Worm (Caenorhabditis elegans) whole organism, L4/young adult: Measurements from ENCODE around the gene nlp-67.

Experiments
- W03F9.2 ChIP-seq: fragments of 150-350 bp; optimal IDR thresholded peaks from 2 replicates; lab custom pipeline; 2014; ENCODE audit warnings: missing biosample characterization, missing genetic modification characterization
- dao-5 ChIP-seq: sonication (generic microtip); optimal IDR thresholded peaks from 2 replicates; lab custom pipeline; 2016; ENCODE audit warnings: missing genotype, missing genetic modification characterization, moderate library complexity, missing compliant biosample characterization
- him-1 ChIP-seq: sonication (generic microtip); optimal IDR thresholded peaks from 2 replicates; lab custom pipeline; 2016; ENCODE audit warnings: missing genotype, missing genetic modification reagents, missing genetic modification characterization, missing compliant biosample characterization

Gene nlp-67

ce11 chrX:16184069-16184468 is at the start of gene nlp-67:
Gene nlp-67, plus strand, starts transcription at chrX:16184369.
- TF ChIP-seq W03F9.2 (no peak), dao-5 (no peak), him-1 (tag; lab: Kevin White, UChicago) (no peak)

ce11 chrX:16140822-16141221 is 43.3 kb upstream of the nlp-67 start:
- no peak for TF ChIP-seq him-1 (tag; lab: Kevin White, UChicago)
- TF ChIP-seq dao-5: no peak

ce11 chrX:16143853-16144252 is 40.3 kb upstream of the nlp-67 start:
- TF ChIP-seq him-1 (tag; lab: Kevin White, UChicago): no peak
- no peak for TF ChIP-seq dao-5
- TF ChIP-seq W03F9.2: no peak

- no peak for TF ChIP-seq dao-5
- TF ChIP-seq W03F9.2: no peak
- TF ChIP-seq him-1 (tag; lab: Kevin White, UChicago): no peak
Observed at ce11 chrX:16144584-16144983, 39.6 kb upstream of the nlp-67 start.

ce11 chrX:16145244-16145643 is 38.9 kb upstream of the nlp-67 start:
- TF ChIP-seq dao-5: no peak
- TF ChIP-seq W03F9.2: no peak
- TF ChIP-seq him-1 (tag; lab: Kevin White, UChicago): no peak

ce11 chrX:16146972-16147593 is 37.1 kb upstream of the nlp-67 start, which contains the start of gene F09C8.2:
Gene F09C8.2, minus strand, starts transcription at chrX:16147022.
- no peak for TF ChIP-seq W03F9.2
- no peak for TF ChIP-seq dao-5

- TF ChIP-seq him-1 (tag; lab: Kevin White, UChicago) (peak; percentile 78), dao-5 (no peak)
Observed at ce11 chrX:16147728-16148197, 36.4 kb upstream of the nlp-67 start.

- TF ChIP-seq W03F9.2 (no peak), him-1 (tag; lab: Kevin White, UChicago) (no peak), dao-5 (no peak)
Observed at ce11 chrX:16150153-16150552, 34.0 kb upstream of the nlp-67 start.

- TF ChIP-seq W03F9.2: no peak
- TF ChIP-seq dao-5: no peak
- no peak for TF ChIP-seq him-1 (tag; lab: Kevin White, UChicago)
Observed at ce11 chrX:16151302-16151701, 32.9 kb upstream of the nlp-67 start.

- TF ChIP-seq W03F9.2: no peak
- no peak for TF ChIP-seq dao-5
- no peak for TF ChIP-seq him-1 (tag; lab: Kevin White, UChicago)
Observed at ce11 chrX:16153744-16154143, 30.4 kb upstream of the nlp-67 start.

- TF ChIP-seq W03F9.2 (no peak), him-1 (tag; lab: Kevin White, UChicago) (no peak)
Observed at ce11 chrX:16155216-16155991, 28.8 kb upstream of the nlp-67 start.

ce11 chrX:16156891-16157290 is 27.3 kb upstream of the nlp-67 start:
- no peak for TF ChIP-seq dao-5
- TF ChIP-seq W03F9.2: no peak

- TF ChIP-seq W03F9.2: no peak
- TF ChIP-seq him-1 (tag; lab: Kevin White, UChicago): no peak
- TF ChIP-seq dao-5: no peak
Observed at ce11 chrX:16157499-16157898, 26.7 kb upstream of the nlp-67 start.

ce11 chrX:16159359-16159758 is 24.8 kb upstream of the nlp-67 start:
- TF ChIP-seq W03F9.2: no peak
- TF ChIP-seq dao-5: no peak
- no peak for TF ChIP-seq him-1 (tag; lab: Kevin White, UChicago)

- TF ChIP-seq W03F9.2: no peak
- no peak for TF ChIP-seq dao-5
Observed at ce11 chrX:16160924-16161323, 23.2 kb upstream of the nlp-67 start.

ce11 chrX:16163402-16163801 is 20.8 kb upstream of the nlp-67 start, which contains the start of gene F09C8.1:
Gene F09C8.1, minus strand, starts transcription at chrX:16163524.
- no peak for TF ChIP-seq dao-5
